Worm (Caenorhabditis elegans): ENCODE data around the gene F14D7.6.

The F14D7.6 gene

ce11 chrV:14334901-14335300 lies 33.7 kb downstream of the F14D7.6 start, which contains the start of gene srm-5:
TSS of gene srm-5 (plus strand) at chrV:14335201.
- TF ChIP-seq B0035.1 (tag; optimal IDR thresholded peaks at IDR 0.05) (no peak), nhr-120 (GFP tag; IDR thresholded peaks at IDR 0.05) (no peak), ztf-22 (GFP tag; optimal IDR thresholded peaks at IDR 0.05) (no peak), gei-17 (GFP tag; optimal IDR thresholded peaks at IDR 0.05) (no peak), lag-1 (GFP tag; IDR thresholded peaks at IDR 0.05) (no peak), lin-40 (tag; optimal IDR thresholded peaks at IDR 0.05) (no peak), snpc-3.4 (tag; optimal IDR thresholded peaks at IDR 0.05) (no peak), egl-44 (GFP tag; IDR thresholded peaks at IDR 0.05) (no peak), T07F8.4 (tag; optimal IDR thresholded peaks at IDR 0.05) (no peak), mes-4 (tag; optimal IDR thresholded peaks at IDR 0.05) (no peak), aptf-2 (GFP tag; conservative IDR thresholded peaks at IDR 0.05) (no peak), hlh-12 (tag; optimal IDR thresholded peaks at IDR 0.05) (no peak), chd-7 (tag; optimal IDR thresholded peaks at IDR 0.05) (no peak), egrh-3 (GFP tag; IDR thresholded peaks at IDR 0.05) (no peak), ceh-27 (GFP tag; optimal IDR thresholded peaks at IDR 0.05) (no peak), D2030.7 (GFP tag; IDR thresholded peaks at IDR 0.05) (no peak)

- TF ChIP-seq nhr-80 (tag; optimal IDR thresholded peaks at IDR 0.05) (no peak), bed-2 (GFP tag; IDR thresholded peaks at IDR 0.05) (no peak), F49E8.2 (tag; optimal IDR thresholded peaks at IDR 0.05; ENCODE audit: insufficient read depth) (no peak), nhr-27 (tag; optimal IDR thresholded peaks at IDR 0.05) (no peak), akir-1 (GFP tag; optimal IDR thresholded peaks at IDR 0.05) (no peak), Y67H2A.10 (GFP tag; conservative IDR thresholded peaks at IDR 0.05) (no peak), Y53F4B.3 (GFP tag; IDR thresholded peaks at IDR 0.05) (no peak), nhr-120 (GFP tag; IDR thresholded peaks at IDR 0.05) (no peak), F55B11.4 (tag; optimal IDR thresholded peaks at IDR 0.05; ENCODE audit: borderline replicate concordance, insufficient read depth) (no peak), B0261.1 (tag; optimal IDR thresholded peaks at IDR 0.05) (no peak), tlf-1 (GFP tag; optimal IDR thresholded peaks at IDR 0.05) (no peak), ama-1 (optimal IDR thresholded peaks at IDR 0.05) (no peak), ama-1 (GFP tag; optimal IDR thresholded peaks at IDR 0.05) (no peak), ZK185.1 (tag; optimal IDR thresholded peaks at IDR 0.05; ENCODE audit: poor library complexity, severe bottlenecking) (no peak), lsy-27 (tag; optimal IDR thresholded peaks at IDR 0.05; ENCODE audit: borderline replicate concordance, insufficient read depth) (no peak)
Observed at ce11 chrV:14336655-14337054, 35.4 kb downstream of the F14D7.6 start, which contains the start of gene srm-6. TSS of gene srm-6 (plus strand) at chrV:14336955.

DNA sequence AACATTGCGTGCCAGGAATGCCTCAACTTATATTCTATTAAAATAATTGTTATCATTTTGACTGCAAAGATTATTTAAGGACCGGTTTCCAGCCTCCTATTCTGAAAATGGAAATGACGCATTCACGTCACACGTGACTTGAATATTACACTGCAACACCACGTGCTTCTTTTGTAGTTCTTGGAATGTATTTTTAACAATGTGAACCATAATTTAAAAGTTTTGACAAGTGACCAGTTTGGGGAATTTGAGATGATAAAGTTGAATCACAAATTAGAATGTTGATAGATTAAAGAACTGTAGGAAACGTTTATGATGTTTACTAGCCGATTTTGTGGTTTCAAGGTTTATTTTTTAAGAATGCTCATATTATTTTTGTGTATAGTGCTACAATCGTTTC lies 40.5 kb downstream of the F14D7.6 start, which contains the start of gene F47B8.10:
TSS of gene F47B8.10 (plus strand) at position 301 of the 400 bp plus-strand sequence.
- TF ChIP-seq madf-3 (GFP tag; IDR thresholded peaks at IDR 0.05) (no peak), sdz-38 (tag; optimal IDR thresholded peaks at IDR 0.05) (no peak), unc-62 (GFP tag; optimal IDR thresholded peaks at IDR 0.05) (no peak), hlh-26 (GFP tag; conservative IDR thresholded peaks at IDR 0.05) (no peak)

- peak; percentile 52 for TF ChIP-seq efl-1 (GFP tag; optimal IDR thresholded peaks at IDR 0.05)
- no peak for TF ChIP-seq lag-1 (GFP tag; IDR thresholded peaks at IDR 0.05)
- no peak for TF ChIP-seq zim-3 (tag; optimal IDR thresholded peaks at IDR 0.05)
- TF ChIP-seq rcor-1 (GFP tag; IDR thresholded peaks at IDR 0.05): peak; percentile 69
- TF ChIP-seq F49E8.2 (tag; optimal IDR thresholded peaks at IDR 0.05; ENCODE audit: insufficient read depth): peak; percentile 57
- TF ChIP-seq ceh-27 (GFP tag; optimal IDR thresholded peaks at IDR 0.05): peak; percentile 81
- TF ChIP-seq him-1 (tag; optimal IDR thresholded peaks at IDR 0.05): peak; percentile 36
- no peak for TF ChIP-seq C17E4.6 (GFP tag; IDR thresholded peaks at IDR 0.05)
- no peak for TF ChIP-seq lsy-27 (tag; optimal IDR thresholded peaks at IDR 0.05; ENCODE audit: borderline replicate concordance, insufficient read depth)
- TF ChIP-seq attf-3 (GFP tag; conservative IDR thresholded peaks at IDR 0.05): peak; percentile 69
- no peak for TF ChIP-seq sea-2 (GFP tag; IDR thresholded peaks at IDR 0.05)
- 0 out of 2 replicates have a peak, but pooled peaks have one; percentile 61 for TF ChIP-seq egl-18 (GFP tag; IDR thresholded peaks at IDR 0.05)
- TF ChIP-seq tbx-9 (tag; optimal IDR thresholded peaks at IDR 0.05; ENCODE audit: borderline replicate concordance): no peak
- no peak for TF ChIP-seq lin-54 (GFP tag; optimal IDR thresholded peaks at IDR 0.05)
- TF ChIP-seq atf-7 (tag; optimal IDR thresholded peaks at IDR 0.05): no peak
Observed at ce11 chrV:14347234-14347826, 46.1 kb downstream of the F14D7.6 start, which contains the start of gene cept-2. TSS of gene cept-2 (plus strand) at chrV:14347766.

Measured in whole organism, young adult.